Worm (Caenorhabditis elegans) whole organism, mixed stage, embryonic: Measurements from ENCODE around the gene nstp-2.
"Not testable (repeated sequence)": the region's sequence is repeated elsewhere in the genome, so short reads cannot be mapped to it uniquely, and the experiment has no call there.

Experiments
- M03D4.4 ChIP-seq: sonication (generic microtip); optimal IDR thresholded peaks from 2 replicates; lab custom pipeline; 2017; ENCODE audit warnings: mild to moderate bottlenecking, missing genetic modification characterization, missing compliant biosample characterization
- bed-3 ChIP-seq: fragments of 200-800 bp; sonication (Bioruptor generic); optimal IDR thresholded peaks from 3 replicates; lab custom pipeline; 2018; ENCODE audit warnings: mild to moderate bottlenecking, missing genetic modification characterization, moderate library complexity, missing compliant biosample characterization
- blmp-1 ChIP-seq: fragments of 150-350 bp; optimal IDR thresholded peaks from 2 replicates; lab custom pipeline; 2014; ENCODE audit warnings: missing biosample characterization, missing genetic modification characterization
- ceh-39 ChIP-seq: fragments of 150-350 bp; optimal IDR thresholded peaks from 2 replicates; lab custom pipeline; 2014; ENCODE audit warnings: missing biosample characterization, missing genetic modification characterization
- ceh-43 ChIP-seq: fragments of 200-800 bp; sonication (Bioruptor generic); optimal IDR thresholded peaks from 2 replicates; lab custom pipeline; 2018; ENCODE audit warnings: mild to moderate bottlenecking, missing genetic modification characterization, moderate library complexity, missing compliant biosample characterization
- ceh-83 ChIP-seq: fragments of 200-800 bp; sonication (Bioruptor generic); optimal IDR thresholded peaks from 2 replicates; lab custom pipeline; 2018; ENCODE audit warnings: mild to moderate bottlenecking, missing genetic modification characterization, missing compliant biosample characterization
- cnd-1 ChIP-seq: fragments of 200-800 bp; sonication (Bioruptor generic); optimal IDR thresholded peaks from 2 replicates; lab custom pipeline; 2018; ENCODE audit warnings: mild to moderate bottlenecking, missing genetic modification characterization, missing compliant biosample characterization
- elt-1 ChIP-seq: sonication (generic microtip); optimal IDR thresholded peaks from 2 replicates; lab custom pipeline; 2017; ENCODE audit warnings: missing genetic modification characterization, mild to moderate bottlenecking, missing compliant biosample characterization, antibody characterized with exemption, moderate library complexity, borderline replicate concordance; ENCODE audit not compliant: insufficient read depth
- elt-3 ChIP-seq: fragments of 150-350 bp; optimal IDR thresholded peaks from 2 replicates; lab custom pipeline; 2014; ENCODE audit warnings: missing biosample characterization, missing genetic modification characterization
- flh-1 ChIP-seq: fragments of 200-800 bp; sonication (Bioruptor generic); optimal IDR thresholded peaks from 2 replicates; lab custom pipeline; 2018; ENCODE audit warnings: mild to moderate bottlenecking, missing genetic modification characterization, moderate library complexity, missing compliant biosample characterization
- ham-2 ChIP-seq: fragments of 200-800 bp; sonication (Bioruptor generic); optimal IDR thresholded peaks from 2 replicates; lab custom pipeline; 2018; ENCODE audit warnings: mild to moderate bottlenecking, missing genetic modification characterization, missing compliant biosample characterization
- hlh-1 ChIP-seq: fragments of 150-350 bp; optimal IDR thresholded peaks from 2 replicates; lab custom pipeline; 2014; ENCODE audit warnings: missing biosample characterization, missing genetic modification reagents, missing genetic modification characterization
- lin-13 ChIP-seq: fragments of 150-350 bp; optimal IDR thresholded peaks from 2 replicates; lab custom pipeline; 2014; ENCODE audit warnings: missing biosample characterization, missing genetic modification characterization
- lin-32 ChIP-seq: fragments of 200-800 bp; sonication (Bioruptor generic); optimal IDR thresholded peaks from 2 replicates; lab custom pipeline; 2018; ENCODE audit warnings: mild to moderate bottlenecking, missing genetic modification characterization, missing compliant biosample characterization
- mab-5 ChIP-seq: fragments of 150-350 bp; optimal IDR thresholded peaks from 2 replicates; lab custom pipeline; 2014; ENCODE audit warnings: missing biosample characterization, missing genetic modification characterization
- mls-2 ChIP-seq: sonication (generic microtip); optimal IDR thresholded peaks from 2 replicates; lab custom pipeline; 2016; ENCODE audit warnings: mild to moderate bottlenecking, missing genetic modification characterization, moderate library complexity, missing compliant biosample characterization
- nhr-12 ChIP-seq: fragments of 150-350 bp; optimal IDR thresholded peaks from 2 replicates; lab custom pipeline; 2014; ENCODE audit warnings: missing biosample characterization, missing genetic modification characterization
- nhr-2 ChIP-seq: fragments of 150-350 bp; optimal IDR thresholded peaks from 2 replicates; lab custom pipeline; 2014; ENCODE audit warnings: missing biosample characterization, missing genetic modification characterization
- nhr-28 ChIP-seq: fragments of 150-350 bp; optimal IDR thresholded peaks from 2 replicates; lab custom pipeline; 2014; ENCODE audit warnings: missing biosample characterization, missing genetic modification characterization
- nhr-76 ChIP-seq: sonication (generic microtip); optimal IDR thresholded peaks from 2 replicates; lab custom pipeline; 2017; ENCODE audit warnings: missing biosample characterization, missing genetic modification characterization
- pha-4 ChIP-seq: fragments of 150-350 bp; optimal IDR thresholded peaks from 2 replicates; lab custom pipeline; 2018; ENCODE audit warnings: missing biosample characterization, missing genetic modification reagents, missing genetic modification characterization
- snpc-4 ChIP-seq: fragments of 150-350 bp; optimal IDR thresholded peaks from 2 replicates; lab custom pipeline; 2014; ENCODE audit warnings: missing biosample characterization, missing genetic modification characterization
- tbx-8 ChIP-seq: fragments of 200-800 bp; sonication (Bioruptor generic); optimal IDR thresholded peaks from 2 replicates; lab custom pipeline; 2018; ENCODE audit warnings: mild to moderate bottlenecking, missing genetic modification characterization, moderate library complexity, missing compliant biosample characterization
- unc-120 ChIP-seq: sonication (generic microtip); optimal IDR thresholded peaks from 2 replicates; lab custom pipeline; 2017; ENCODE audit warnings: missing genetic modification characterization, missing compliant biosample characterization; ENCODE audit not compliant: poor library complexity, severe bottlenecking
- unc-39 ChIP-seq: fragments of 150-350 bp; optimal IDR thresholded peaks from 2 replicates; lab custom pipeline; 2014; ENCODE audit warnings: missing biosample characterization, missing genetic modification characterization
- unc-62 ChIP-seq: fragments of 150-350 bp; optimal IDR thresholded peaks from 2 replicates; lab custom pipeline; 2014; ENCODE audit warnings: missing biosample characterization, missing genetic modification reagents, missing genetic modification characterization
- zip-8 ChIP-seq: fragments of 150-350 bp; optimal IDR thresholded peaks from 2 replicates; lab custom pipeline; 2014; ENCODE audit warnings: missing biosample characterization, missing genetic modification characterization
- ztf-11 ChIP-seq: fragments of 150-350 bp; optimal IDR thresholded peaks from 2 replicates; lab custom pipeline; 2014; ENCODE audit warnings: missing biosample characterization, missing genetic modification characterization

The nstp-2 gene

DNA sequence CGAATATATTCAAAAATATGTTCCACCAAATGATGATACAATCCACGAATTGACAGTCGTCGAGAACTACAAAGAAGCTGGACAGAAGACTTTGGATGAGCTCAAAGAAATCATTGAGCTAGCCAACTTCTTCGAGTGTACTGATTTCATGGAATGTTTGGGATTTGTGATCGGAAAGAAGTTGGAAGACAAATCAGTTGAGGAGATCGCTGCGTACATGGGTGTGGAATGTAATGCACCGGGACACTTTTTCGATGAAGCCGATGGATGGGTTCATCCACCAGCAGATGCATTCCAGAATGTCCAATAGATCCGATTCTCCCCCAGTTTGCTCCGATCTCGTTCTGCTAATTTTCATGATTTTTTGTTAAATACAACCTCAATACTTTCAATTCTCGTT, 2.4 kb downstream of the nstp-2 start:
- TF ChIP-seq M03D4.4 (no peak), ham-2 (GFP tag; lab: Kevin White, UChicago) (no peak), nhr-28 (tag; lab: Kevin White, UChicago) (no peak)
- TF ChIP-seq, all 35 proteins: peak for 0

DNA sequence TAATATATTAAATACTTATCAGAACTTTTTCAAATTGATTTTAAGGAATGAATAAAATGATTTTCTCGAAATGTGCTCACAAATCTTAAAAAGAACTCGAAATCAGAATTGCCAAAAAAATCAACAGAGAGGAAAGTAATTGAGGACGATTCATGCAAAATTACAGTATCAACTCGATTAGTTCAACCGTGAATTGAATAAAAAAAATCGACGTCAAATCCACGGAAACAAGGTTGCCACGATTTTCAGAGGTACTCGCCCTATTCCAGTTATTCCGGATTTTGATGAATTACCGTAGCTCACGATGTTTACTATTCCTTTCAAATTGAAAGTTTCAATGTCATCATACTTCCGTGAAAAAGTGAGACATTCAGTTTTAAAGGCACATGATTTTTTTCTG, 3.6 kb downstream of the nstp-2 start, which contains the start of gene F15B10.3:
F15B10.3 (plus strand) TSS at position 301 of the 400 bp plus-strand sequence.
- no peak for TF ChIP-seq cnd-1 (tag; lab: Kevin White, UChicago)
- no peak for TF ChIP-seq lin-32
- no peak for TF ChIP-seq unc-62 (GFP tag; lab: Kevin White, UChicago)
- TF ChIP-seq unc-120 (tag; lab: Kevin White, UChicago): no peak
- TF ChIP-seq nhr-2 (tag; lab: Kevin White, UChicago): no peak
- no peak for TF ChIP-seq bed-3 (GFP tag; lab: Kevin White, UChicago)
- TF ChIP-seq tbx-8 (GFP tag; lab: Kevin White, UChicago): no peak
- TF ChIP-seq elt-1: no peak
- no peak for TF ChIP-seq lin-13 (tag; lab: Kevin White, UChicago)
- TF ChIP-seq M03D4.4: no peak
- TF ChIP-seq ztf-11 (tag; lab: Kevin White, UChicago): no peak
- no peak for TF ChIP-seq ceh-39
- TF ChIP-seq mab-5 (tag; lab: Kevin White, UChicago): no peak
- TF ChIP-seq pha-4: no peak
- TF ChIP-seq ceh-43 (GFP tag; lab: Kevin White, UChicago): no peak
- no peak for TF ChIP-seq flh-1 (GFP tag; lab: Kevin White, UChicago)
- no peak for TF ChIP-seq nhr-76 (tag; lab: Kevin White, UChicago)
- no peak for TF ChIP-seq nhr-12
- TF ChIP-seq snpc-4: no peak
- no peak for TF ChIP-seq zip-8

DNA sequence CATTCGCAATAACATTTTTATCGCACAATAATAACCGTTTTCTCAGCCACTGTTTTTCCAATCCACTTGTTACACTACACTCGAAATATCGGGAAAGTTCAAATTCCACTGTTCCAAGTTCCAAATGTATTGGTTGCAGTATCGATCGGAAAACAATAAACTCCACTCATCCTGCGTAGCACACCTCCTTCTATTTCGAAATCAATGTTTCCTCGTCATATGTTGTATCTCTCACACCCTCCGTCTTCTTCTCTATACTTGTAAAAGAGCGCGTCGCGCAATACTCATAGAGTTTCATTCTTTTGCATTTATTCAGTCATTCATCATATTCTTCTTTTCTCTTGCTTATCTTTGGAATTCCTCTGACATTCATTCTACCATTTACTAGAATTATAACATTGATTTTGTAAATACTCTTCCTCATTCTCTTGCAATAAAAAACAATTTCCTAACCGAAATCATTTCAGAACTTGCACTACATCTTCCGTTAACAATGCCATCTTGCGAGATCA, 4.7 kb downstream of the nstp-2 start, which contains the start of gene sup-36:
sup-36 (plus strand) TSS at position 462 of the 512 bp plus-strand sequence.
- TF ChIP-seq bed-3 (GFP tag; lab: Kevin White, UChicago) (no peak), unc-39 (no peak), elt-1 (no peak), ztf-11 (tag; lab: Kevin White, UChicago) (no peak), hlh-1 (tag; lab: Kevin White, UChicago) (peak; percentile 52), snpc-4 (no peak), ceh-39 (peak; percentile 63)

DNA sequence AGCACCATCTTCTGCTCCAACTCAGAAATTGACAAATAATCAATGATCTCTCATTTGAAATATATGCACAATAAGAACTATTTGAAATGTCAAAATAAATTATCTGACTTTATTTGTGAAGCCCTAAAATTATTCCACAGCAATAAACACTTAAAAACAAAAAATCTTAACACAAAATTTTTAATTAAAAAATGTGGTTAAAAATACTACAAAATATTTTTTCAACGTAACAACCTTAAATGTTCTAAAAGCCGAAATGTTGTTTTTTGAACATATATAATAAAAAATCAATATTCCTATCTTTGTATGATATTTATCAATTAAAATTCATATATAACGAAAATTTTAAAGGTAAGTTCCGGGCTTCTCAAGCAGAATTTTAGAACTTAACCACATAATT, 6.5 kb downstream of the nstp-2 start, which contains the start of gene F38A5.8:
F38A5.8 (plus strand) TSS at position 301 of the 400 bp plus-strand sequence.
- TF ChIP-seq ceh-39 (no peak), nhr-28 (tag; lab: Kevin White, UChicago) (no peak), ztf-11 (tag; lab: Kevin White, UChicago) (no peak), mls-2 (tag; lab: Kevin White, UChicago) (no peak), mab-5 (tag; lab: Kevin White, UChicago) (no peak)

DNA sequence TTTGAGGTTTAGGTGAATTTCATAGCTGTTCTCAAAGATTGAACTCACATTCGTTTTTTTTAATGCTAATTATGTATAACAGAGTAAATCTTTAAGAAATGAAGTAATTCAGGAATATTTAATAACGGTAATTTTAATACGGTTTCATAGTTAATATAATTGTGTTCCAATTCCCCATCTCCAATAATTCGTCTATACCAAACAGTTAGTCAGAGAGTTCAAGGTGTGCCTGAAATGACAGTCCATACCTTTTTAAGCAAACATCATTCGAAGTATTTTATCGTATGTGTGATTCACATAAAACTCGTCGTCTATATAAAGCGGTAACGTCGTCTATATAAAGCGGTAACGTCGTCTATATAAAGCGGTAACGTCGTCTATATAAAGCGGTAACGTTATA, 7.2 kb downstream of the nstp-2 start, which contains the start of gene nspb-5:
nspb-5 (plus strand) TSS at position 301 of the 400 bp plus-strand sequence.
- not testable (repeated sequence) for TF ChIP-seq ceh-43 (GFP tag; lab: Kevin White, UChicago); tbx-8 (GFP tag; lab: Kevin White, UChicago); blmp-1
- TF ChIP-seq, all 35 proteins: peak for 0; not testable (repeated sequence) for 35

DNA sequence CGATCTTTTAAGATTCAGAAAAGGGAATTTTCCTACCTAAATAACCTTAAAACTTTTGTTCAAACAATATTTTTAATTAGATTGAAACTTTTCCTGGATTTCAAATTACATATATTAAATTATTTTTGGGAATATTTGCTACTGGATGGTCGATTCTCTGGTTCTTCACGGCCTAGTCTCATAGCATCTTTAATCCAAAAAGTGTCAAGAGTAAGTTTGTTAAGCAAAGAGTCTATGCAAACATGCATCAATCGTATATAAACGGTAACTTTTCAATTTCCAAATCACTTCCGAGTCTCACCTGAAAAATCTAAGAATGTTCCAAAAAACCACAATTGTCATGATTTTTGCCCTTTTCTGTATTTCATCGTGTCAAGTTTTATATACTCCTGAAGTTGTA, 8.1 kb downstream of the nstp-2 start, which contains the start of gene nspb-4:
nspb-4 (plus strand) TSS at position 301 of the 400 bp plus-strand sequence.
- TF ChIP-seq nhr-76 (tag; lab: Kevin White, UChicago); tbx-8 (GFP tag; lab: Kevin White, UChicago); pha-4: not testable (repeated sequence)

DNA sequence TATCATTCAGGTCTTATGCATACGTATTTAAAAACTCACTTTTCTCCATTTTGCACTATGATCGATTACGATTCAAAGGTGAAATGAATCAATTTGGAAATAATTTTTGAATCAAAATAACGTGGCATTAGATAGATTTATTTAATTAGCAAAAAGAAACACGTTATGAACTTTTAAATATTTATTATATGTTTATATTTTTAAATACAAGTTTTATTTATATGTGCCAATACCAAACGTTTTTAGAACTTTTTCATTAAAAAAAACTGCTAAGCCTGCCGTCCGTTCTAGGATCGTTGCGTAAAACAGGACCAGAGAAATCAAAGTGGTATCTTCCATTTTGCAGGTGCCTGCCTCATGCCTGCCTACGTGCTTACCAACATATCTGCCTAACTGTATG, 8.7 kb downstream of the nstp-2 start, which contains the start of gene F38A5.6:
F38A5.6 (minus strand) TSS at position 101 of the 400 bp plus-strand sequence.
- TF ChIP-seq snpc-4 (no peak), pha-4 (no peak), mls-2 (tag; lab: Kevin White, UChicago) (no peak), cnd-1 (tag; lab: Kevin White, UChicago) (no peak), mab-5 (tag; lab: Kevin White, UChicago) (no peak), elt-3 (tag; lab: Kevin White, UChicago) (no peak), ceh-83 (no peak)
